Worm (Caenorhabditis elegans) whole organism, young adult: ENCODE results near the gene dct-15.

Experiments
- B0019.2 ChIP-seq: fragments of 200-800 bp; sonication (Bioruptor generic); conservative IDR thresholded peaks from 2 replicates; pipeline ENCODE4 v1.3.6; 2022; ENCODE audit warnings: missing genetic modification reagents, missing genetic modification characterization, missing compliant biosample characterization
- C06A6.2 ChIP-seq: fragments of 200-800 bp; sonication (Bioruptor generic); conservative IDR thresholded peaks from 2 replicates; pipeline ENCODE4 v1.3.6; 2022; ENCODE audit warnings: missing genetic modification characterization, missing compliant biosample characterization
- F22D6.2 ChIP-seq: sonication (generic microtip); optimal IDR thresholded peaks from 2 replicates; lab custom pipeline; 2016; ENCODE audit warnings: mild to moderate bottlenecking, missing genetic modification characterization, missing compliant biosample characterization
- F52B5.7 ChIP-seq: sonication (generic microtip); optimal IDR thresholded peaks from 2 replicates; lab custom pipeline; 2016; ENCODE audit warnings: mild to moderate bottlenecking, missing genetic modification characterization, missing compliant biosample characterization
- K11D2.4 ChIP-seq: fragments of 200-800 bp; sonication (Bioruptor generic); IDR thresholded peaks from 2 replicates; pipeline ENCODE4 v1.3.6; 2022; ENCODE audit warnings: missing genetic modification reagents, missing genetic modification characterization, missing compliant biosample characterization
- K12H6.12 ChIP-seq: fragments of 200-800 bp; sonication (Bioruptor generic); optimal IDR thresholded peaks from 2 replicates; lab custom pipeline; 2018; ENCODE audit warnings: mild to moderate bottlenecking, missing genetic modification characterization, missing compliant biosample characterization
- Y53G8AR.9 ChIP-seq: fragments of 200-800 bp; sonication (Bioruptor generic); conservative IDR thresholded peaks from 2 replicates; pipeline ENCODE4 v1.3.6; 2022; ENCODE audit warnings: missing genetic modification reagents, missing genetic modification characterization, missing compliant biosample characterization
- Y56A3A.18 ChIP-seq: fragments of 200-800 bp; sonication (Bioruptor generic); IDR thresholded peaks from 2 replicates; pipeline ENCODE4 v1.3.6; 2022; ENCODE audit warnings: missing genetic modification reagents, missing genetic modification characterization, missing compliant biosample characterization
- Y79H2A.3 ChIP-seq: fragments of 200-800 bp; sonication (Bioruptor generic); conservative IDR thresholded peaks from 2 replicates; pipeline ENCODE4 v1.3.6; 2022; ENCODE audit warnings: missing genetic modification reagents, missing genetic modification characterization, missing compliant biosample characterization
- Y95B8A.8 ChIP-seq: fragments of 200-800 bp; sonication (Bioruptor generic); IDR thresholded peaks from 2 replicates; pipeline ENCODE4 v1.3.6; 2022; ENCODE audit warnings: missing genetic modification reagents, missing genetic modification characterization, missing compliant biosample characterization
- ccch-3 ChIP-seq: fragments of 200-800 bp; sonication (Bioruptor generic); optimal IDR thresholded peaks from 2 replicates; lab custom pipeline; 2018; ENCODE audit warnings: mild to moderate bottlenecking, missing genetic modification characterization, missing compliant biosample characterization
- cebp-1 ChIP-seq, 2 experiments: fragments of 200-800 bp in 1 of 2; sonication (Bioruptor generic) in 1 of 2; sonication (generic microtip) in 1 of 2; IDR thresholded peaks in 1 of 2; optimal IDR thresholded peaks in 1 of 2; 2 replicates each; pipeline versions ENCODE4 v1.3.6 to Lab custom; 2017 to 2022; ENCODE audit warnings: missing compliant biosample characterization in 2 of 2, missing genetic modification characterization in 2 of 2, mild to moderate bottlenecking in 1 of 2, missing genetic modification reagents in 1 of 2, moderate library complexity in 1 of 2
- ceh-58 ChIP-seq: fragments of 200-800 bp; sonication (Bioruptor generic); IDR thresholded peaks from 2 replicates; pipeline ENCODE4 v1.3.6; 2022; ENCODE audit warnings: missing genetic modification characterization, missing compliant biosample characterization
- ceh-91 ChIP-seq: fragments of 200-800 bp; sonication (Bioruptor generic); IDR thresholded peaks from 2 replicates; pipeline ENCODE4 v1.3.6; 2022; ENCODE audit warnings: missing genetic modification reagents, missing genetic modification characterization, missing compliant biosample characterization
- chd-7 ChIP-seq: sonication (generic microtip); optimal IDR thresholded peaks from 2 replicates; lab custom pipeline; 2016; ENCODE audit warnings: mild to moderate bottlenecking, missing genetic modification characterization, moderate library complexity, missing compliant biosample characterization
- die-1 ChIP-seq: sonication (generic microtip); optimal IDR thresholded peaks from 2 replicates; lab custom pipeline; 2016; ENCODE audit warnings: missing genotype, mild to moderate bottlenecking, missing genetic modification characterization, missing compliant biosample characterization
- efl-1 ChIP-seq: fragments of 150-350 bp; optimal IDR thresholded peaks from 2 replicates; lab custom pipeline; 2014; ENCODE audit warnings: missing biosample characterization, missing genetic modification reagents, missing genetic modification characterization
- egrh-3 ChIP-seq: fragments of 200-800 bp; sonication (Bioruptor generic); IDR thresholded peaks from 2 replicates; pipeline ENCODE4 v1.3.6; 2022; ENCODE audit warnings: missing genetic modification reagents, missing genetic modification characterization, missing compliant biosample characterization
- ekl-4 ChIP-seq: fragments of 200-800 bp; sonication (Bioruptor generic); IDR thresholded peaks from 2 replicates; pipeline ENCODE4 v1.3.6; 2022; ENCODE audit warnings: missing genetic modification reagents, missing genetic modification characterization, missing compliant biosample characterization
- ets-4 ChIP-seq: fragments of 200-800 bp; sonication (Bioruptor generic); optimal IDR thresholded peaks from 2 replicates; lab custom pipeline; 2018; ENCODE audit warnings: mild to moderate bottlenecking, missing genetic modification characterization, missing compliant biosample characterization
- let-526 ChIP-seq: fragments of 200-800 bp; sonication (Bioruptor generic); IDR thresholded peaks from 2 replicates; pipeline ENCODE4 v1.3.6; 2022; ENCODE audit warnings: missing genetic modification reagents, missing genetic modification characterization, missing compliant biosample characterization
- lin-40 ChIP-seq: sonication (generic microtip); optimal IDR thresholded peaks from 2 replicates; lab custom pipeline; 2016; ENCODE audit warnings: missing genetic modification characterization, mild to moderate bottlenecking, missing compliant biosample characterization, missing genotype, missing genetic modification reagents
- lin-54 ChIP-seq: fragments of 200-800 bp; sonication (Bioruptor generic); optimal IDR thresholded peaks from 2 replicates; lab custom pipeline; 2018; ENCODE audit warnings: mild to moderate bottlenecking, missing genetic modification characterization, missing compliant biosample characterization
- nfyb-1 ChIP-seq: fragments of 200-800 bp; sonication (Bioruptor generic); IDR thresholded peaks from 2 replicates; pipeline ENCODE4 v1.3.6; 2022; ENCODE audit warnings: missing genetic modification reagents, missing genetic modification characterization, missing compliant biosample characterization
- nhr-120 ChIP-seq: fragments of 200-800 bp; sonication (Bioruptor generic); IDR thresholded peaks from 2 replicates; pipeline ENCODE4 v1.3.6; 2022; ENCODE audit warnings: missing genetic modification characterization, missing compliant biosample characterization
- nhr-80 ChIP-seq: sonication (generic microtip); optimal IDR thresholded peaks from 2 replicates; lab custom pipeline; 2016; ENCODE audit warnings: missing genetic modification characterization, missing compliant biosample characterization
- repo-1 ChIP-seq: sonication (generic microtip); optimal IDR thresholded peaks from 2 replicates; lab custom pipeline; 2017; ENCODE audit warnings: mild to moderate bottlenecking, missing genetic modification characterization, missing compliant biosample characterization
- sea-2 ChIP-seq: fragments of 200-800 bp; sonication (Bioruptor generic); IDR thresholded peaks from 2 replicates; pipeline ENCODE4 v1.3.6; 2022; ENCODE audit warnings: missing genetic modification characterization, missing compliant biosample characterization
- snpc-3.4 ChIP-seq: sonication (generic microtip); optimal IDR thresholded peaks from 2 replicates; lab custom pipeline; 2017; ENCODE audit warnings: missing genetic modification characterization, mild to moderate bottlenecking, missing compliant biosample characterization, antibody characterized with exemption, moderate library complexity, missing genotype, missing genetic modification reagents
- snpc-4 ChIP-seq, 5 experiments: fragments of 150-350 bp in 1 of 5; sonication (generic microtip) in 4 of 5; optimal IDR thresholded peaks; 2 replicates each; lab custom pipeline; 2014 to 2018; ENCODE audit warnings: missing genetic modification characterization in 5 of 5, missing biosample characterization in 3 of 5, antibody characterized with exemption in 2 of 5, mild to moderate bottlenecking in 2 of 5, missing compliant biosample characterization in 2 of 5, missing genotype in 2 of 5, moderate library complexity in 2 of 5, missing genetic modification reagents in 1 of 5
- unc-130 ChIP-seq: sonication (generic microtip); optimal IDR thresholded peaks from 2 replicates; lab custom pipeline; 2016; ENCODE audit warnings: missing genetic modification reagents, missing genetic modification characterization, missing compliant biosample characterization
- ztf-18 ChIP-seq: sonication (generic microtip); optimal IDR thresholded peaks from 2 replicates; lab custom pipeline; 2016; ENCODE audit warnings: missing genotype, mild to moderate bottlenecking, missing genetic modification characterization, missing compliant biosample characterization
- ztf-28 ChIP-seq: fragments of 200-800 bp; sonication (Bioruptor generic); IDR thresholded peaks from 2 replicates; pipeline ENCODE4 v1.3.6; 2022; ENCODE audit warnings: missing genetic modification reagents, missing genetic modification characterization, missing compliant biosample characterization

The dct-15 gene

DNA sequence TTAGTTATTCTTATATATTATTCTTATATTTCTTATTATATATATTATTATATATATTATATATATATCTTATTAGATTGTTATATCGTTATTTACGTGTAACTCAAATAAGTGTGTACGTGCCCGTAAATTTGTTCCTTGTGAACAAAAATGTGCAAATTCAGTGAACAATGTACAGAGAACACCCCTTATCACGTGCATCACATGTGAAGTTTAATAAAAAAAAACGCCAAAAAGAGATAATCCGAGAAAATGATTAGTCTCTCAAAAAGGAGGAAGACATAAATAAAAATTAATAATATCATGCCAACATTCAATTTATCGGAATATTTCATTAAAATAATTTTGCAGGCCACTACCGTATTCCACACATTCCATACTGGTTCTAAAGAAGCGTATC lies 10.9 kb downstream of the dct-15 start:
- TF ChIP-seq unc-130 (GFP tag; lab: Kevin White, UChicago) (no peak), sea-2 (GFP tag; lab: Robert Waterston, UW) (no peak), K12H6.12 (tag; lab: Kevin White, UChicago) (no peak), repo-1 (no peak)
- TF ChIP-seq, all 124 proteins: peak for 0

DNA sequence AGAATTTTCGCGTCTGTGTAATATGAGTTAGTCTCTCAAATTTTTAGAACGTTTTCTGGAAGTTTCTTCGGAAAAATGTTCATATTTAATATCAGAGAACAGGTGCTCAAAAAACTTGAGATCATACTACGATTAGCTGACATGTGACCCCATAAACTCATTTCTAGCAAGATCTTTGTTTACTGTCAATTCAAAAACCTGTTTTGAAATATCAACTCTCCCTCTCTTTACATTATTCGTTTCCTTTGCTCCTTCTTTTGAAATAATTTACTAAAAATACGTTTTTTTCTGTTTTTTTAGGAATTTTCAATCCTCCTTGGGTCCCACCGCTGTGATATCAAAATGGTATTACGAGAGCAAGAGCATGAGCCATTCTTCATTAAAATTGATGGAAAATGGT lies 11.4 kb downstream of the dct-15 start, which contains the start of gene fat-4:
Gene fat-4, plus strand, starts transcription at position 301 of the 400 bp plus-strand sequence.
- no peak for TF ChIP-seq die-1 (tag; lab: Kevin White, UChicago)
- no peak for TF ChIP-seq chd-7
- TF ChIP-seq ceh-91 (GFP tag; lab: Robert Waterston, UW) = no peak
- TF ChIP-seq lin-40 (tag; lab: Kevin White, UChicago) = no peak
- no peak for TF ChIP-seq ets-4 (GFP tag; lab: Kevin White, UChicago)

DNA sequence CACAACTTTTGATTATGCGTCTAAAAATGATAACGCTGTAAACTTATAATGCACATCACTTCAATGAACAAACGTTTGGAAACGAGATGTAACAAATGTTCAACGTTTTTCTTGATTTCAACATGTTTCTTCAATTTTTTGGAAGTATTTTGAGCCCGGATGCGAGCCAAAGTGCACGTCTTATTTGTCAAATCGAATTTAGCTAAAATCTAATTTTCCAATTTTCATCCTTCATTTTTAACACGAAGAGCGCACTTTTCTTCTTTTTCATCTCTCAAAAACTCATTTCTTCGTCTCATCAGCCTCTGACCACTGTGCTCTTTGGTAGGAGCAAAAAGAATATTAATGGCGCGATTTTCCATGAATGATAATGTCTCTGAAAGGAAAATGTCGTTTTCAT lies 12.2 kb downstream of the dct-15 start:
- TF ChIP-seq nfyb-1 (GFP tag; lab: Robert Waterston, UW) (no peak), C06A6.2 (GFP tag; lab: Robert Waterston, UW) (no peak), Y56A3A.18 (GFP tag; lab: Robert Waterston, UW) (no peak), Y53G8AR.9 (GFP tag; lab: Robert Waterston, UW) (0 out of 2 replicates have a peak, but pooled peaks have one; percentile 8), snpc-4 (GFP tag; optimal IDR thresholded peaks at IDR 0.05; lab: Kevin White, UChicago) (no peak), snpc-4 (tag; optimal IDR thresholded peaks at IDR 0.05; lab: Kevin White, UChicago) (no peak), Y79H2A.3 (no peak), nhr-80 (tag; lab: Kevin White, UChicago) (peak; percentile 50), K11D2.4 (GFP tag; lab: Robert Waterston, UW) (no peak), sea-2 (GFP tag; lab: Robert Waterston, UW) (no peak), nhr-120 (GFP tag; lab: Robert Waterston, UW) (no peak), ekl-4 (GFP tag; lab: Robert Waterston, UW) (no peak), let-526 (no peak), F22D6.2 (no peak), cebp-1 (GFP tag; IDR thresholded peaks at IDR 0.05; lab: Robert Waterston, UW) (no peak), cebp-1 (tag; optimal IDR thresholded peaks at IDR 0.05; lab: Kevin White, UChicago) (no peak), snpc-3.4 (no peak)
- TF ChIP-seq, all 124 proteins: peak for 2

DNA sequence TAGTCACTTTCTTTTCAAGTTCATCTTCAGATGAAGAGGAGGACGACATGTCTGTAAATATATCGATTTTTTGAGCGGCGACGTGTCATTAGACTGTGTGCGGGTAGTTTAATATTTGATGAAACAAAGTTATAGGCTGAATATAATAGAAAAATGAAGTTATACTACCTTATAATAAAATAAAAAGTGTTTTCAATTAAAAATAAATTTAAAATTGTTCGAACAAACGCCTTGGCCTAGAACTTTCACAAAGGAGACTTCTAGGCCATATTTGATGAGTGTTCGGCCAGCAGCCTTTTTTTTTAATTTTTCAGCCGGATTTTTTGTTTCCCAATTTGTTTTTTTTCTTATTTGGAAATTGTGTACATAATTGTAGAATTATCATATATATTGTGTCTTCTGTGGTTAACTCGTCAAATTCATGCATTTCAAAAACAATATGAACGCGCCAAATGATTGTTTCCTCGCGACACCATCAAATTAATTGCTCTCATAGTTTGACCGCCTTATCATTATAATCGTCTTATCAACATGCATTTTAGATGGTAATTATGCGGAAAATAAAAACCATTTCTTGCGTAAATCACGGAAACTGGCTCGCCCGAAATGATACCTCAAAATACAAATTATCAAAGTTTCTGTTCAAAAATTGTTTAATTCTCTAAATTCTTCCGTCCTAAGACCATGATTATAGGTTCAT lies 13.1 kb downstream of the dct-15 start, which contains the start of gene T13F2.2:
Gene T13F2.2, minus strand, starts transcription at position 51 of the 700 bp plus-strand sequence.
- TF ChIP-seq egrh-3 (GFP tag; lab: Robert Waterston, UW) = no peak
- TF ChIP-seq lin-54 (GFP tag; lab: Kevin White, UChicago) = peak; percentile 15
- TF ChIP-seq F52B5.7 (tag; lab: Kevin White, UChicago) = no peak
- no peak for TF ChIP-seq ztf-18 (tag; lab: Kevin White, UChicago)
- no peak for TF ChIP-seq efl-1 (GFP tag; lab: Kevin White, UChicago)
- no peak for TF ChIP-seq ccch-3 (GFP tag; lab: Kevin White, UChicago)
- no peak for TF ChIP-seq ztf-28 (GFP tag; lab: Robert Waterston, UW)
- TF ChIP-seq Y95B8A.8 (GFP tag; lab: Robert Waterston, UW) = no peak
- TF ChIP-seq B0019.2 (GFP tag; lab: Robert Waterston, UW) = no peak
- no peak for TF ChIP-seq ceh-58 (GFP tag; lab: Robert Waterston, UW)
- peak; percentile 46 for TF ChIP-seq nhr-80 (tag; lab: Kevin White, UChicago)
